Worm (Caenorhabditis elegans): ENCODE data around the gene Y56A3A.16.

The Y56A3A.16 gene

DNA sequence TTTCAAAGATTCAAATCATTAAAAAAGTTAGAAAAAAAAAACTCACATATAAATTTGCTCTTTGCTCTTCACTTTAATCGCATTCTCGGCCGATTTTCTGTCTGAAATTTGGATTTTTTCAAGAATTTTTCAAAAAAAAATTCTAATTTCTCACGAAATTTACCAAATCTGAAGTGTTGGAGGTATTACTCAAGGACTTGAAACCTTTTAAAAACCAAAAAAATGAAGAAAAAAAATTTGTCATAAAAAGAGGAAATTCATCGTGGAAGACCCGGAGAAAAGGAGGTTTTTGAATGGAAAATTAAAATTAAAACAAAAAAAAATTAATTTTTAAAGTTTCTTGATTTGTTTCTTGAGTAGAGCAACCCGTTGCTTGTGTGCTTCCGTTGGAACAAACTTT lies 52.0 kb downstream of the Y56A3A.16 start, which contains the start of gene Y56A3A.2 (continued):
- TF ChIP-seq hlh-11 (tag; optimal IDR thresholded peaks at IDR 0.05) = no peak
- TF ChIP-seq spr-3 (GFP tag; optimal IDR thresholded peaks at IDR 0.05) = no peak
- no peak for TF ChIP-seq daf-16 (GFP tag; optimal IDR thresholded peaks at IDR 0.05)
- no peak for TF ChIP-seq daf-16 (tag; optimal IDR thresholded peaks at IDR 0.05)
- TF ChIP-seq dmd-6 (GFP tag; IDR thresholded peaks at IDR 0.05) = no peak
- TF ChIP-seq ces-1 (GFP tag; optimal IDR thresholded peaks at IDR 0.05) = no peak
- TF ChIP-seq skn-1 (tag; optimal IDR thresholded peaks at IDR 0.05) = no peak
- TF ChIP-seq R02D3.7 (tag; optimal IDR thresholded peaks at IDR 0.05) = no peak

- TF ChIP-seq duxl-1 (tag; optimal IDR thresholded peaks at IDR 0.05; ENCODE audit: poor library complexity) (no peak), php-3 (GFP tag; IDR thresholded peaks at IDR 0.05) (no peak), lin-15B (tag; optimal IDR thresholded peaks at IDR 0.05) (no peak), sdz-12 (GFP tag; optimal IDR thresholded peaks at IDR 0.05) (no peak)
Observed at ce11 chrIII:11861123-11861522, 53.0 kb downstream of the Y56A3A.16 start.

Data from whole organism, L4 larva.